Worm (Caenorhabditis elegans): ENCODE data around the gene F37C12.21.
A peak's percentile ranks its signal among the peaks of the same experiment; 100 is the strongest.

Gene F37C12.21

ce11 chrIII:7178497-7178896 lies 9.7 kb upstream of the F37C12.21 start (continued):
- TF ChIP-seq hmg-1.2 (GFP tag; IDR thresholded peaks at IDR 0.05) (peak; percentile 11; the same call in 1 of the 2 replicates), Y53G8AR.9 (GFP tag; conservative IDR thresholded peaks at IDR 0.05) (0 out of 2 replicates have a peak, but pooled peaks have one; percentile 53), athp-1 (tag; optimal IDR thresholded peaks at IDR 0.05) (peak; percentile 71), ztf-6 (GFP tag; IDR thresholded peaks at IDR 0.05) (no peak), ceh-91 (GFP tag; IDR thresholded peaks at IDR 0.05) (no peak), tbp1 (GFP tag; optimal IDR thresholded peaks at IDR 0.05) (peak; percentile 35), attf-5 (GFP tag; optimal IDR thresholded peaks at IDR 0.05) (no peak), B0336.3 (GFP tag; IDR thresholded peaks at IDR 0.05) (peak; percentile 82), zfh-2 (GFP tag; conservative IDR thresholded peaks at IDR 0.05) (no peak), die-1 (tag; optimal IDR thresholded peaks at IDR 0.05) (peak; percentile 3), lin-54 (GFP tag; optimal IDR thresholded peaks at IDR 0.05) (peak; percentile 57), nfya-2 (GFP tag; IDR thresholded peaks at IDR 0.05) (0 out of 2 replicates have a peak, but pooled peaks have one; percentile 54), attf-6 (GFP tag; IDR thresholded peaks at IDR 0.05) (peak; percentile 56; the same call in 1 of the 2 replicates), D2030.7 (GFP tag; IDR thresholded peaks at IDR 0.05) (0 out of 2 replicates have a peak, but pooled peaks have one; percentile 36), tlf-1 (GFP tag; optimal IDR thresholded peaks at IDR 0.05) (peak; percentile 66), lsl-1 (GFP tag; optimal IDR thresholded peaks at IDR 0.05) (peak; percentile 29), snpc-4 (GFP tag; optimal IDR thresholded peaks at IDR 0.05) (no peak), snpc-4 (tag; optimal IDR thresholded peaks at IDR 0.05) (peak in 1 of 4 experiments; percentile 26), F39B2.1 (GFP tag; IDR thresholded peaks at IDR 0.05) (peak; percentile 59; the same call in 1 of the 2 replicates), snpc-1.3 (tag; optimal IDR thresholded peaks at IDR 0.05; ENCODE audit: insufficient read depth) (peak; percentile 11), madf-6 (GFP tag; IDR thresholded peaks at IDR 0.05) (peak; percentile 72), pbrm-1 (GFP tag; IDR thresholded peaks at IDR 0.05) (peak; percentile 51; the same call in 1 of the 2 replicates)

- TF ChIP-seq B0336.3 (GFP tag; IDR thresholded peaks at IDR 0.05): peak; percentile 29; the same call in 1 of the 2 replicates
- TF ChIP-seq ceh-79 (tag; optimal IDR thresholded peaks at IDR 0.05): no peak
- TF ChIP-seq snpc-3.4 (tag; optimal IDR thresholded peaks at IDR 0.05): peak; percentile 70
- no peak for TF ChIP-seq sdz-38 (tag; optimal IDR thresholded peaks at IDR 0.05)
- TF ChIP-seq somi-1 (GFP tag; optimal IDR thresholded peaks at IDR 0.05): no peak
- no peak for TF ChIP-seq hrde-1 (tag; optimal IDR thresholded peaks at IDR 0.05; ENCODE audit: borderline replicate concordance)
- no peak for TF ChIP-seq ztf-6 (GFP tag; IDR thresholded peaks at IDR 0.05)
- no peak for TF ChIP-seq hmg-20 (GFP tag; IDR thresholded peaks at IDR 0.05)
- TF ChIP-seq hlh-12 (tag; optimal IDR thresholded peaks at IDR 0.05): no peak
- no peak for TF ChIP-seq lin-26 (GFP tag; IDR thresholded peaks at IDR 0.05)
- no peak for TF ChIP-seq ama-1 (optimal IDR thresholded peaks at IDR 0.05)
- no peak for TF ChIP-seq ama-1 (GFP tag; optimal IDR thresholded peaks at IDR 0.05)
- no peak for TF ChIP-seq zim-3 (tag; optimal IDR thresholded peaks at IDR 0.05)
- TF ChIP-seq ccch-3 (GFP tag; optimal IDR thresholded peaks at IDR 0.05): no peak
- peak in 1 of 2 experiments; percentile 45 for TF ChIP-seq let-607 (tag; optimal IDR thresholded peaks at IDR 0.05)
- no peak for TF ChIP-seq F57C9.4 (tag; optimal IDR thresholded peaks at IDR 0.05)
- peak; percentile 61 for TF ChIP-seq ceh-100 (GFP tag; IDR thresholded peaks at IDR 0.05)
- TF ChIP-seq bed-1 (GFP tag; IDR thresholded peaks at IDR 0.05): no peak
- no peak for TF ChIP-seq aptf-3 (GFP tag; IDR thresholded peaks at IDR 0.05)
- TF ChIP-seq chd-7 (tag; optimal IDR thresholded peaks at IDR 0.05): no peak
- peak; percentile 41; the same call in 1 of the 2 replicates for TF ChIP-seq dox-1 (GFP tag; IDR thresholded peaks at IDR 0.05)
- peak; percentile 81 for TF ChIP-seq lin-54 (GFP tag; optimal IDR thresholded peaks at IDR 0.05)
- no peak for TF ChIP-seq C17E4.6 (GFP tag; IDR thresholded peaks at IDR 0.05)
- TF ChIP-seq him-1 (tag; optimal IDR thresholded peaks at IDR 0.05): peak; percentile 17
- peak; percentile 60 for TF ChIP-seq attf-5 (GFP tag; optimal IDR thresholded peaks at IDR 0.05)
- TF ChIP-seq lin-35 (GFP tag; optimal IDR thresholded peaks at IDR 0.05): peak in 1 of 3 experiments; percentile 86
- TF ChIP-seq snpc-4 (GFP tag; optimal IDR thresholded peaks at IDR 0.05): no peak
- peak; percentile 47 to 73 (median 57) for TF ChIP-seq snpc-4 (tag; optimal IDR thresholded peaks at IDR 0.05)
- TF ChIP-seq K11D2.4 (GFP tag; IDR thresholded peaks at IDR 0.05): 0 out of 2 replicates have a peak, but pooled peaks have one; percentile 34
These were observed 8.4 kb upstream of the F37C12.21 start, which contains the start of the genes rps-14 and rpl-36 for ce11 chrIII:7179538-7180301. TSS of gene rps-14 (minus strand) at chrIII:7179588. TSS of gene rpl-36 (plus strand) at chrIII:7180251.

Measured in whole organism, young adult.